Worm (Caenorhabditis elegans) whole organism, L4 larva: ENCODE results near the gene T24D5.1.
A peak's percentile ranks its signal among the peaks of the same experiment; 100 is the strongest.

Source experiments
- aly-2 ChIP-seq: sonication (generic microtip); optimal IDR thresholded peaks from 2 replicates; lab custom pipeline; 2018; ENCODE audit warnings: missing biosample characterization, missing genetic modification characterization
- ceh-82 ChIP-seq: sonication (generic microtip); optimal IDR thresholded peaks from 2 replicates; lab custom pipeline; 2017; ENCODE audit warnings: missing biosample characterization, missing genetic modification characterization
- hlh-30 ChIP-seq: sonication (generic microtip); optimal IDR thresholded peaks from 2 replicates; lab custom pipeline; 2017; ENCODE audit warnings: antibody characterized with exemption, mild to moderate bottlenecking, missing genetic modification characterization, missing compliant biosample characterization; ENCODE audit not compliant: insufficient read depth
- jun-1 ChIP-seq: fragments of 150-350 bp; optimal IDR thresholded peaks from 2 replicates; lab custom pipeline; 2014; ENCODE audit warnings: missing biosample characterization, missing genetic modification reagents, missing genetic modification characterization
- lin-1 ChIP-seq: fragments of 200-800 bp; sonication (Bioruptor generic); IDR thresholded peaks from 2 replicates; pipeline ENCODE4 v1.3.6; 2022; ENCODE audit warnings: missing genetic modification reagents, missing genetic modification characterization, missing compliant biosample characterization
- lin-15B ChIP-seq: fragments of 150-350 bp; sonication (generic microtip); optimal IDR thresholded peaks from 3 replicates; lab custom pipeline; 2014; ENCODE audit warnings: missing biosample characterization, missing genetic modification characterization
- lin-38 ChIP-seq: fragments of 200-800 bp; sonication (Bioruptor generic); IDR thresholded peaks from 2 replicates; pipeline ENCODE4 v1.3.6; 2022; ENCODE audit warnings: missing genetic modification reagents, missing genetic modification characterization, missing compliant biosample characterization
- lsy-2 ChIP-seq, 2 experiments: fragments of 150-350 bp in 1 of 2; sonication (generic microtip) in 1 of 2; optimal IDR thresholded peaks; 2 replicates each; lab custom pipeline; 2014 to 2017; ENCODE audit warnings: missing biosample characterization in 2 of 2, missing genetic modification characterization in 2 of 2
- nhr-11 ChIP-seq: fragments of 150-350 bp; optimal IDR thresholded peaks from 2 replicates; lab custom pipeline; 2014; ENCODE audit warnings: missing biosample characterization, missing genetic modification characterization
- nhr-237 ChIP-seq: sonication (generic microtip); optimal IDR thresholded peaks from 2 replicates; lab custom pipeline; 2017; ENCODE audit warnings: missing biosample characterization, missing genetic modification characterization
- nhr-28 ChIP-seq: fragments of 150-350 bp; optimal IDR thresholded peaks from 2 replicates; lab custom pipeline; 2014; ENCODE audit warnings: missing biosample characterization, missing genetic modification characterization
- nhr-76 ChIP-seq: fragments of 150-350 bp; optimal IDR thresholded peaks from 2 replicates; lab custom pipeline; 2014; ENCODE audit warnings: missing biosample characterization, missing genetic modification characterization
- unc-62 ChIP-seq, 3 experiments: fragments of 150-350 bp in 1 of 3; sonication (generic microtip); optimal IDR thresholded peaks in 2 of 3; peaks in 1 of 3; 1 replicate in 1 of 3; 2 replicates in 2 of 3; lab custom pipeline; 2014 to 2017; ENCODE audit warnings: missing biosample characterization in 3 of 3, missing genetic modification characterization in 3 of 3, missing genetic modification reagents in 3 of 3, missing genotype in 1 of 3
- zag-1 ChIP-seq: fragments of 150-350 bp; optimal IDR thresholded peaks from 2 replicates; lab custom pipeline; 2014; ENCODE audit warnings: missing biosample characterization, missing genetic modification characterization

DNA sequence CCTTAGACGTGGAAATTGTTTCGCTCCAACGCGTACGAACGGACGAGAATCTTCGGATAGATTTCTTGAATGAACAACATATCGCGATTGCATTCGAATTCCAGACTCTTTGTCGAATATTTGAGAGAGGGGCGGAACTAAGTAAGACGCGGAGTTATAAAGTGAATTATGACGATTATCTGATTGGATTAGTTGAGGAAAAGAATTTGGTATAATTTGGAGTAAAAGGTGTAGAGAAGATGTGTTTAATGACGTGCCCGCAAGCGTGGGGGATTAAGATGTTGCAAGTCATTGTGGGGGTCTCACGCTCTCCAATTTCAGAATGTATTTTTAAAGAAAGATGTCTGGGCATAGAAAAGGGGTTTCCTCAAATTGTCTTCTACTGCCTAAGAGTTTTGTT is 29.5 kb upstream of the T24D5.1 start:
- no peak for TF ChIP-seq hlh-30 (tag; lab: Kevin White, UChicago)
- TF ChIP-seq unc-62 (GFP tag; optimal IDR thresholded peaks at IDR 0.05 in 1 of 2; lab: Kevin White, UChicago), result peak in 1 of 2 experiments; percentile 51
- TF ChIP-seq unc-62 (tag; optimal IDR thresholded peaks at IDR 0.05; lab: Kevin White, UChicago), result no peak
- TF ChIP-seq nhr-28 (tag; lab: Kevin White, UChicago), result no peak
- no peak for TF ChIP-seq zag-1
- no peak for TF ChIP-seq lsy-2 (tag; optimal IDR thresholded peaks at IDR 0.05; lab: Kevin White, UChicago)
- no peak for TF ChIP-seq ceh-82 (tag; lab: Kevin White, UChicago)
- TF ChIP-seq nhr-237 (tag; lab: Kevin White, UChicago), result no peak
- TF ChIP-seq lin-1 (GFP tag; lab: Robert Waterston, UW), result no peak
- TF ChIP-seq jun-1 (tag; lab: Kevin White, UChicago), result no peak
- no peak for TF ChIP-seq lin-15B (tag; lab: Kevin White, UChicago)
- TF ChIP-seq aly-2 (tag; lab: Kevin White, UChicago), result no peak
- no peak for TF ChIP-seq nhr-11
- TF ChIP-seq nhr-76 (tag; lab: Kevin White, UChicago), result no peak
- no peak for TF ChIP-seq lin-38 (GFP tag; lab: Robert Waterston, UW)
